Fruit fly (Drosophila melanogaster) whole organism, wandering third instar larva: ENCODE results near the gene CG13898.

Source experiments
- Dfd ChIP-seq: fragments of >200 bp; optimal IDR thresholded peaks from 2 replicates; lab custom pipeline; 2017; ENCODE audit warnings: missing biosample characterization, missing genetic modification characterization
- HLH106 ChIP-seq: fragments of 200-800 bp; optimal IDR thresholded peaks from 3 replicates; lab custom pipeline; 2019; ENCODE audit warnings: missing biosample characterization, mild to moderate bottlenecking, missing genetic modification characterization, moderate library complexity
- Hnf4 ChIP-seq: fragments of 200-800 bp; sonication (Bioruptor generic); optimal IDR thresholded peaks from 2 replicates; lab custom pipeline; 2016; ENCODE audit warnings: missing biosample characterization, mild to moderate bottlenecking, missing genetic modification characterization
- Myc ChIP-seq: fragments of >200 bp; optimal IDR thresholded peaks from 2 replicates; lab custom pipeline; 2017
- OdsH ChIP-seq: fragments of 200-800 bp; sonication (Bioruptor generic); optimal IDR thresholded peaks from 2 replicates; lab custom pipeline; 2016; ENCODE audit warnings: missing biosample characterization, mild to moderate bottlenecking, missing genetic modification characterization
- br ChIP-seq: fragments of 200-800 bp; sonication (Bioruptor generic); optimal IDR thresholded peaks from 2 replicates; lab custom pipeline; 2016; ENCODE audit warnings: missing biosample characterization, missing genetic modification characterization
- ey ChIP-seq: fragments of 200-800 bp; sonication (Bioruptor generic); optimal IDR thresholded peaks from 2 replicates; lab custom pipeline; 2016; ENCODE audit warnings: missing biosample characterization, missing genetic modification characterization
- jim ChIP-seq: fragments of 175-275, 200-325 bp; sonication (Bioruptor generic); optimal IDR thresholded peaks from 2 replicates; lab custom pipeline; 2016; ENCODE audit warnings: missing biosample characterization, mild to moderate bottlenecking, missing genetic modification characterization
- psq ChIP-seq: fragments of 200-800 bp; sonication (Bioruptor generic); optimal IDR thresholded peaks from 3 replicates; lab custom pipeline; 2017; ENCODE audit warnings: missing biosample characterization, mild to moderate bottlenecking, missing genetic modification characterization, moderate library complexity
- woc ChIP-seq: sonication (Bioruptor generic); optimal IDR thresholded peaks from 2 replicates; lab custom pipeline; 2016; ENCODE audit warnings: missing biosample characterization, mild to moderate bottlenecking, missing genetic modification characterization

- no peak for TF ChIP-seq psq (GFP tag; lab: Kevin White, UChicago)
- TF ChIP-seq OdsH, result no peak
- TF ChIP-seq jim (GFP tag; lab: Kevin White, UChicago), result no peak
- TF ChIP-seq HLH106 (tag; lab: Kevin White, UChicago), result no peak
- TF ChIP-seq Hnf4, result no peak
- TF ChIP-seq woc (GFP tag; lab: Kevin White, UChicago), result no peak
- no peak for TF ChIP-seq ey (GFP tag; lab: Kevin White, UChicago)
- no peak for TF ChIP-seq Dfd (GFP tag; lab: Kevin White, UChicago)
- TF ChIP-seq br (GFP tag; lab: Kevin White, UChicago), result no peak
- no peak for TF ChIP-seq Myc
These were observed 36.1 kb downstream of the CG13898 start for dm6 chr3L:767701-768100.
